Fruit fly (Drosophila melanogaster): ENCODE measurements around the gene CG9586.
A peak's percentile ranks its signal among the peaks of the same experiment; 100 is the strongest.

The CG9586 gene

DNA sequence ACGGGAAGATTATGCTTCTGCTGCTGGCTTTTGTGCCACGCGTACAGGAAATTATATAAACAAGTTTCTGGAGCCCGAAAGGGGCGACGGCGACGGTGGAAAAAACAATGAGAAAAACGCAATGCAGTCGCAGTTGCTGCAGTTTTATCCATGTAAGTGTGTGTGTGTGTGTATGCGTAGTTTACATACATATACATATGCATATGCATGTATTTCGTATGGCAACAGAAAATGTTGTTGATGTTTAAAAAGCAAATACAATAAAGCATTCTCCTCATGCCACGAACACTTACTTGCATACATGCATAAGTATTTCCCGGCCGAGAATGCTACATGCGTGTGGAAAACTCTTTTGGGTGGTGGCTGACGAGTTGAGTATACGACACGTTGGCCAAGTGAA, 24.0 kb upstream of the CG9586 start:
- TF ChIP-seq psq (optimal IDR thresholded peaks at IDR 0.05) (no peak), pan (optimal IDR thresholded peaks at IDR 0.05) (no peak), Dll (optimal IDR thresholded peaks at IDR 0.05) (no peak), CG8478 (optimal IDR thresholded peaks at IDR 0.05) (no peak), usp (GFP tag; optimal IDR thresholded peaks at IDR 0.05) (no peak), EcR (GFP tag; optimal IDR thresholded peaks at IDR 0.05) (no peak)

DNA sequence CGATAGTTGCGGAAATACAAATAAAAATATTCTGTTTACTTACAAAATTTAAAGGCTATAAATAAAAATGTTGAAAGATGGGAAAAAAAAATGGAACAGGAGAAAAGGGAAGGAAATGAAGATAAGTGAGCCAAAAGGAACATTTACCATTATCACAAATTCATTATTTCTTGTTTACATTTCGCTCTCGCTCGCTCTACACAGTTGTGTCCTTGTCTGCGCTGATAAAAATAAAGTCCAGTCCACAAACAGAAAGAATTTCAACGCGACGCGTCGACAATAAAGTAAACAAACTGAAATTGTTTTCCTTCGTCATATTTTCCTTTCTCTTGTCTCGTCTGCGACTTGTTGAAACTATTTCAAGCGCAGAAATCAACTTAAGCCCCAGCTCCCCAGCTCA, 23.0 kb upstream of the CG9586 start:
- TF ChIP-seq CG8478 (optimal IDR thresholded peaks at IDR 0.05) (no peak), pan (optimal IDR thresholded peaks at IDR 0.05) (no peak), usp (GFP tag; optimal IDR thresholded peaks at IDR 0.05) (no peak), psq (optimal IDR thresholded peaks at IDR 0.05) (no peak), EcR (GFP tag; optimal IDR thresholded peaks at IDR 0.05) (no peak), Dll (optimal IDR thresholded peaks at IDR 0.05) (no peak)

DNA sequence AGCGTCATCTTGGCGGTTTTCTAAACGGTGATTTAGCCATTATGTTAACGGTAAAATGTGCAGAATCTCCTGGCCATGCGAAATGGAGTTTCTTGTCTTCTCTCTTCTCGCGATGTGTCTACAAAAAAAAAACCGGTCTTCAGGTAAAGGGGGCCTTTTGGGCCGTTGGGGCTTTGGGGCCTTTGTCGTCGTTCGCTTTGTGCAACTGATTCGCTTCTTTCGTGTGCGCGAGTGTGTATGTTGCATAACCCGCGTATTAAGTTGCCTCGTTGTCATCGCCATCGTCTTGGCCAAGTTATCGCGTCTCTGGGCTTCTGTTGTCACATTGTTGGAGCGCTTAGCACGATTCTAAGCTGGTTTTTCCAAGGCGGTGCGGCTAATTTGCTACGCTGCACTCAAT, 22.5 kb upstream of the CG9586 start:
- no peak for TF ChIP-seq CG8478 (optimal IDR thresholded peaks at IDR 0.05)
- TF ChIP-seq Dll (optimal IDR thresholded peaks at IDR 0.05) = no peak
- no peak for TF ChIP-seq usp (GFP tag; optimal IDR thresholded peaks at IDR 0.05)
- TF ChIP-seq pan (optimal IDR thresholded peaks at IDR 0.05) = no peak
- TF ChIP-seq psq (optimal IDR thresholded peaks at IDR 0.05) = no peak
- no peak for TF ChIP-seq EcR (GFP tag; optimal IDR thresholded peaks at IDR 0.05)

DNA sequence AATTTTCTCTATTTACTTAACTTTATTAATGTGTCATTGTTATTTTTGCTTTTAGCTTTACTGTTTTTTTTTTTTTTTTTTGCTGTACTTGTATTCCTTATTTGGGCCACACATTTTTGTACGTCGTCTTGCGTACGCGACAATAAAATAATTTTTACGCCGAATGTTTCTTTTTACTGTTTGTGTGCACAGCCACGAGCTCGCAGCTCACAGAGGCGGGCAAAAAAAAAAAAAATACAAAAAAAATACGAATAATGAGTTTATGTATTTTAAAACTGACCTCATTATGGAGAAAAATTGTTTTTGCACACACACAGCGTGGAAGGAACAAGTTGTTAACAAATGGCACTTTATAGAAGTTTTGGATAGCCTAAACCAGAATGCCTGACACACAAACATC, 21.2 kb upstream of the CG9586 start:
- TF ChIP-seq Dll (optimal IDR thresholded peaks at IDR 0.05) (no peak), EcR (GFP tag; optimal IDR thresholded peaks at IDR 0.05) (no peak), CG8478 (optimal IDR thresholded peaks at IDR 0.05) (no peak), psq (optimal IDR thresholded peaks at IDR 0.05) (no peak), pan (optimal IDR thresholded peaks at IDR 0.05) (no peak), usp (GFP tag; optimal IDR thresholded peaks at IDR 0.05) (no peak)

DNA sequence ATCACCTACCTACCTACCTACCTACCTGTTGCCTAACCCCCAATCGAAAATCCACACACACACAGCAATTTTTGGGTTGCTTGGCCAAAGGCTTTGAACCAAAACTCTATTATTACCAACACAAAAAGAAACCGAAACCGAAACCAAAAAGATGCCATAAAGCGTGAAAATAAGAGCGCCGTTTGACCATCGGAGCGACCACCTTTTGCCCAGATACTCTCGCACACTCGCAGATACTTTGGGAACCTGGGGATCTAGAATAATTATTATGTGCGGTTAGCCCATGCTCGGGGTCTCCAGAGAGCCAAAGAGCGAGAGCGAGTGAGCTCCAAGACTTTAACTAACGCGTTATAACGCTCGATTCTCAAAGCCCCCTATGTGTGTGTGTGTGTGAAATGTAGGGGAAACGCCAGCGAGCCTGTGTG, 16.2 kb upstream of the CG9586 start:
- no peak for TF ChIP-seq usp (GFP tag; optimal IDR thresholded peaks at IDR 0.05)
- no peak for TF ChIP-seq EcR (GFP tag; optimal IDR thresholded peaks at IDR 0.05)
- no peak for TF ChIP-seq Dll (optimal IDR thresholded peaks at IDR 0.05)

DNA sequence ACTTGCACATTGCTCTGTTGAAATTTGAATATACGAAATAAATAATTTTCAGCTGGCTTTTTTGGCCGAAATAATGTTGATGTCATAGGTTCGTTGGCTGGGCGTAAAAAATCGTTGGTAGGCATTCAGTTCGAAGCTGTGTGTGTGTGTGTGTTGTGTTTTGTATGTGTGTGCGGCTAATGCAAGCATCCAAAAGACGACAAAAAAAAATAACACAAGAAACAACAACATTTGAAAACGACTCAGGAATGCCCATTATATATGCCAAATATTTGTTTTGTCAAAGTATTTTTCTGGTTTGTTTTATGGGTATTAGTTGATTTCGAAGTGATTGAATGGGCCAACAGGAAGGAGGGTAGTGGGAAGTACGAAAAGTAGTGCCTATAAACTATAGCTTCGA, 15.4 kb upstream of the CG9586 start:
- TF ChIP-seq psq (optimal IDR thresholded peaks at IDR 0.05) (no peak), usp (GFP tag; optimal IDR thresholded peaks at IDR 0.05) (no peak), CG8478 (optimal IDR thresholded peaks at IDR 0.05) (no peak), Dll (optimal IDR thresholded peaks at IDR 0.05) (no peak), EcR (GFP tag; optimal IDR thresholded peaks at IDR 0.05) (no peak), pan (optimal IDR thresholded peaks at IDR 0.05) (no peak)

DNA sequence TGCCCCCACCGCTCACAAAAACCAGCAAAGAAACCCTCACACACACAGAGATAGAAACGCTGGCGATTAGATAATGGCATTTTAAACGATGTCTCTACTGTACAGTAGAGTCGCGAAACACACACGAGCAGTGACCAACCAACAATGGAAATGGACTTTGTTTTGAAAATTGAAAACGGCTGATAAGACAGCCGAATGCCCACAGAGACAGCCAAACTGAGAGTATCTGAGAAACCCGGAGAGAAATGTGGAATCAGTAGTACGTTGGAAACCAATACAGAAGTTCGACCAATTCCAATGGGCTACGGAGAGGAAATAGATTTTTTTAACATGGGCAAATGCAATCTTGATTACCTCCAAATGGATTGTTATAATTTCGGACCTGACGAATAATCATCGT, 13.0 kb upstream of the CG9586 start:
- TF ChIP-seq psq (optimal IDR thresholded peaks at IDR 0.05) (no peak), EcR (GFP tag; optimal IDR thresholded peaks at IDR 0.05) (no peak), pan (optimal IDR thresholded peaks at IDR 0.05) (no peak), CG8478 (optimal IDR thresholded peaks at IDR 0.05) (no peak), Dll (optimal IDR thresholded peaks at IDR 0.05) (no peak), usp (GFP tag; optimal IDR thresholded peaks at IDR 0.05) (no peak)

DNA sequence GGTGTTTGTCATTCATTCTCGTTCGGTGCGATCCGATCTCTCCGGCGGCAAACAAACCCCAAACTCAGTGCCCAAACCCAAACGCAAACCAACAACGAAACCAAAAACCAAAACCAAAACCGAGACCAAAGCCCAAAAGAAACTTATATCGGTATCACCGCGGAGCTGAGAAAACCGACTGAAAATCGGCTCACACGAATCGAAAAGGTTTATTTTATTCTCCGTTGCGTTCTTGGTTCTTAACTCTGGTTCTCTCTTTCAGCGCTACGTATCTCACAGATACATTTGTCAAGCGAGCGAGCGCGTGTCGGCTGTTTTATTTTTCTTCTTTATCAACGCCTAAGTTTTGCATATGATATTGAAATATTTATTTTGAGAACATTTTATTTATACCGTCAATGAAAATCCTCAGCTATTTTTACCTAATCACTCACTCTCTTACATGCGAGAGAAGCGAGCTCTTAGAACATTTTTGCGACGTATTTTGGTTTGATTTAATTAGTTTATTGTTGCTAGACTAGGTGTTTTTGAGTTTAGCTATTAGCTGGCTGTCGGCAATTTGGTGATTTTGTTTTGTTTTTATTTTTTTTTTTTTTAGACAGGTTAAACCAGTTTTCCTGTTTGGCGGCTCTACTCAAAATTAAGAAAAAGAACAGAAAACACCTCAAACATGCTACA, 12.3 kb upstream of the CG9586 start:
- TF ChIP-seq CG8478 (optimal IDR thresholded peaks at IDR 0.05) = no peak
- no peak for TF ChIP-seq psq (optimal IDR thresholded peaks at IDR 0.05)
- TF ChIP-seq usp (GFP tag; optimal IDR thresholded peaks at IDR 0.05) = no peak
- no peak for TF ChIP-seq Dll (optimal IDR thresholded peaks at IDR 0.05)
- no peak for TF ChIP-seq pan (optimal IDR thresholded peaks at IDR 0.05)
- no peak for TF ChIP-seq EcR (GFP tag; optimal IDR thresholded peaks at IDR 0.05)

DNA sequence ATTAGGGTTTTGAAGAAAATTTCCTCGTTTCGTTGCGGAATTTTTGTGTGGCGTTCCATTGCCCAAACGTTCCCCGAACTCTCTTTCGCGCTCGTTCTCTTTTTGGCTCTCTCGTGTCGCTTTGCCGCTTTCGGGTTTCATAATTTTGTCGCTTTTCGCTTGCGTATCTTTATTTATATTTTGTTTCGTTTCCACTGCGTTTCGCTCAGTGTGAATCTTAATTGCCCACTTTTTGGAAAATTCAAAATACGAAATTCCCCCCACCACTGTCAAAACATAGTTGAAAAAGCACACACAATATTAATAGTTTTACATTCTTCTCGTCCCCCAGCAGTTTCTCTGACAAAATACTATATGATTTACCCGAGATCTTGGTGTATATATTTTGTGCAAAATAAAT, 10.5 kb upstream of the CG9586 start:
- TF ChIP-seq pan (optimal IDR thresholded peaks at IDR 0.05) = no peak
- TF ChIP-seq Dll (optimal IDR thresholded peaks at IDR 0.05) = no peak
- no peak for TF ChIP-seq psq (optimal IDR thresholded peaks at IDR 0.05)
- peak in 1 of 2 experiments; percentile 43 for TF ChIP-seq EcR (GFP tag; optimal IDR thresholded peaks at IDR 0.05)
- TF ChIP-seq CG8478 (optimal IDR thresholded peaks at IDR 0.05) = no peak
- TF ChIP-seq usp (GFP tag; optimal IDR thresholded peaks at IDR 0.05) = no peak

DNA sequence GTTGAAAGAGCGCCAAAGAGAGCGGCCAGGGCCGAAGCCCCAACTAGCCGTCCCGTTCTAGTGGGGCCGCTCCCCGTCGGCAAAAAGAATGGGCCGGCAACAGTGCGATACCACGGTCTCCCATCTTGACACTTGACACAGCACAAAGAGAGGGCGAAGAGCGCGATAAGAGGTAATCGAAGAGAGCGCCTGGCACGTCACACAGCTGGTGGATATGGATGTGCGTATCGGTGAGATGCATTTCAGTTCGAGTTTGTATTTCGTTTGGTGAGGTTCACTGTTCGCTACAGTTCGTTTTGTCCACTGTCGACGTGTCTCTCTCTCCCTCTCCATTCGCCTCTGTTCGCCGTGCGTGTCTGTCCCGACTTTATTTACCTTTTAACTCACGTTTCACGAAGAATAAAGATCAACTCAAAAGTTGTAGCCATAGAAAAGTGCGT, 9.8 kb upstream of the CG9586 start:
- TF ChIP-seq CG8478 (optimal IDR thresholded peaks at IDR 0.05) = peak; percentile 94
- no peak for TF ChIP-seq EcR (GFP tag; optimal IDR thresholded peaks at IDR 0.05)
- TF ChIP-seq pan (optimal IDR thresholded peaks at IDR 0.05) = no peak
- TF ChIP-seq Dll (optimal IDR thresholded peaks at IDR 0.05) = peak; percentile 82
- no peak for TF ChIP-seq usp (GFP tag; optimal IDR thresholded peaks at IDR 0.05)
- TF ChIP-seq psq (optimal IDR thresholded peaks at IDR 0.05) = no peak

DNA sequence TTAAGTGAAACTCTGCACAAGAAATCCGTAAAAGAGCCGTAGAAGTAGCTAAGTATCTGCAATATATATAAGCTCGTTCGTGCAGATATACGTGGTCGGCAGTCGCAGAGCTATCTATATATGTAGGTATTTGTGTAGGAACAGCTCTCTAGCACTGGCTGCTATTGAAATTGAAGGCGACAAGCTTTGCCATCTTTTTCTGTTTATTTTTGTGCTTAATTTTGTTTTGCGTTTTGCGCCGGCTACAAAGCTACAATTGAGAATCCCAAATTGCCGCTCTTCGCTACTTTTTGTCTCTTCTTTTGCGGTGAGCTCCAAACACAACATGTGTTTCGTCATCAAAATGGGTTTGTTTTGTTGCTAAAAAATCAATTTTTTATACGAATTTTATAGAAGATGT, 8.9 kb upstream of the CG9586 start:
- TF ChIP-seq pan (optimal IDR thresholded peaks at IDR 0.05) = no peak

DNA sequence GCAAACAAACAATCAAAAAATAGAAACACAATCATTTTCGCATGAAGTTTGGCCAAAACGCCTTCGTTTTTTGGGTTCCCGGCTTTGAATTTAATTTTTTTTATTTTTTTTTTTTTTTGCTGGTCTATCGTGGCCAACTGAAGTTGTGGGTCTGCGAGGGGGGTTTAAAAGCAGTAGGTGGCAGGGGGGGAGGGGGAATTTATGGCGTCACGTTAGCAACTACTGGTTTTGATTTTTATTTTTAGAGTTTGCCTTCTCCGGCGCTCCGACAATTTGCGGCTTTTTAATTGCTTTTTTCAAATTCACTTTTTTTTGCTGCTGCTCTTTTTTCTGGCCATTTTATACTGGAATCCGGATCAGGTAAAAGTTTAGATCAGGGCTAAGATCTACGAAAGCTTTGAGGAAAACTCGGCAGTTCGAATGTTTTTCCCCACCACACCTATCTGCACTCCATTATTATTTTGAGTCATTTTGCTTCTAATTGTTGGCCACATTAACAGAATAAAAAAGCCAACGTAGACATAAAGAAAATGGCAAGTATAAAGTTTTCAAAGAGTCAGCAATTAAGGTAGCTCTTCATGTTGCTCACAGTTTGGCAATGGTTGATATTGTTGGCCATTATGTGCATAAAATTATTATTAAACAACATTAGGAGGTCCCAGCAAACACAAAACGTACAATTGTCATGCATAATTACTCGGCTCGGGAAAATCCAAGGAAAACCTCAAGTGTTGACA, 7.7 kb upstream of the CG9586 start:
- TF ChIP-seq CG8478 (optimal IDR thresholded peaks at IDR 0.05) = no peak

DNA sequence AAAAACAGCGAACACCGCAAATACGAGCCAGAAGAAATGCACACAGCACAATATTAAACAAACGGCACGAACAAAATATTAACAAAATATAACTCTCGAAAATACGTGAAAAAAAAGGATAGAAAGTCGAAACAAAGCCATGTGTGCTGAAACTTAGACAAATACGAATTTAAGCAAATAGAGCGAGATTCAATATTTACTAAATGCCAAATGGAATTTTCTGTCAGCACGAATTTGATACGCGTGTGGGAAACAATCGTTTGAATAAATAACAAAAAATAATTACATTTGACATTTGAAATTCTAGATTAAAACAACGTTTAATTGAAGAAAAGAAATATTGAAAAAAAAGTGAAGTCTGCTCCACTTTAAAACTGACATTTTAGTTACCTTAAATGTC, 7.0 kb upstream of the CG9586 start:
- TF ChIP-seq psq (optimal IDR thresholded peaks at IDR 0.05) (no peak), Dll (optimal IDR thresholded peaks at IDR 0.05) (no peak), CG8478 (optimal IDR thresholded peaks at IDR 0.05) (no peak), pan (optimal IDR thresholded peaks at IDR 0.05) (no peak), EcR (GFP tag; optimal IDR thresholded peaks at IDR 0.05) (no peak), usp (GFP tag; optimal IDR thresholded peaks at IDR 0.05) (no peak)
